Fruit fly (Drosophila melanogaster) S2 (cell line): ENCODE results near the gene cic.

Experiments
- CG8478 ChIP-seq: fragments of >200 bp; optimal IDR thresholded peaks from 2 replicates; lab custom pipeline; 2018
- CTCF ChIP-seq, 2 experiments: fragments of >200 bp; optimal IDR thresholded peaks; 2 replicates each; lab custom pipeline; 2018

DNA sequence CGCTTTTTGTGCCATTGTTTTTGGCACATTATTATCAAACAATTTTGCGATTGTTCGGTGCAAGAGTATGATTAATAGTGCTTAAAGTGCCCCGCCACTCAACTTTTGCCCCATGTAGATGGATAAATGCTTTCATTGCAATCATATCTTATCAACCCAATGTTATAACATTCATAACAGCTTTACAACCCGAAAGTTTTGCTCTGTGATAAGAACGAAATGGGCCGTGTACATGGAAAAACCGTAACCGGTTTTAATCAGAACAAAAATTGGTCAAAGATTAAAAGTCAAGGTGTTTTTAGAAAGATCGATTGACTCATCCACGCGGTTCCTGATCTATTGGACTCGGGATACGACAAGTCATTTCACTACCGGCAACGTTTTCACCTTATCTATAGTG lies 64.0 kb downstream of the cic start:
- TF ChIP-seq CTCF (optimal IDR thresholded peaks at IDR 0.05; lab: Kevin White, UChicago) (no peak), CG8478 (lab: Kevin White, UChicago) (no peak)
